Fruit fly (Drosophila melanogaster) Kc167 (cell line): Measurements from ENCODE around the gene CG14062.

ENCODE experiments used
- Myc ChIP-seq: fragments of >200 bp; optimal IDR thresholded peaks from 2 replicates; lab custom pipeline; 2017; ENCODE audit warnings: missing external identifiers
- Sin3A ChIP-seq: fragments of >200 bp; optimal IDR thresholded peaks from 2 replicates; lab custom pipeline; 2018; ENCODE audit warnings: missing external identifiers
- h ChIP-seq: fragments of >200 bp; optimal IDR thresholded peaks from 3 replicates; lab custom pipeline; 2018; ENCODE audit warnings: missing external identifiers
- insv ChIP-seq: fragments of >200 bp; optimal IDR thresholded peaks from 3 replicates; lab custom pipeline; 2018; ENCODE audit warnings: missing external identifiers
- psq ChIP-seq: fragments of >200 bp; optimal IDR thresholded peaks from 2 replicates; lab custom pipeline; 2017; ENCODE audit warnings: missing external identifiers
- ttk ChIP-seq: sonication (Bioruptor generic); optimal IDR thresholded peaks from 2 replicates; lab custom pipeline; 2017; ENCODE audit warnings: missing external identifiers

CG14062 gene

DNA sequence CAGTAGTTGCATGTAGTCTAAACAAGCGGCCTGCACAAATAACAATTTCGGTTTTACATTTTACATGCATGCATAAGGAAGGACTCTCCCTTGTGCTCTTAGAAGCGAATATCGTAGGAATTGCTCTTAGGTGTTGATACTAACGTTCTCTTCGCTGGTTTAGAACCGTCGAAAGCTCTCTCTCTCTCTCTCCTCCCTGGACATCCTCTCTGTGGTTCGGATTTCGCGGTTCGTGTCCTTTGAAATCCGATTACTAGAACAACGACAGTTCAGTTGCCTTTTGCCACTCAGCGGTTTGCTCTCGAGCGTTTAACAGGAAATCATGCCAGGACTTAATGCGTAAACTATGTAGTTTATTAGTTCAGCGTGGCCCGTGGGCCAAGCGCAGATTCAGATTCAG, 11.9 kb upstream of the CG14062 start:
- TF ChIP-seq ttk = no peak
- no peak for TF ChIP-seq h (lab: Kevin White, UChicago)
- no peak for TF ChIP-seq insv
- TF ChIP-seq psq = no peak
- no peak for TF ChIP-seq Myc (lab: Kevin White, UChicago)

DNA sequence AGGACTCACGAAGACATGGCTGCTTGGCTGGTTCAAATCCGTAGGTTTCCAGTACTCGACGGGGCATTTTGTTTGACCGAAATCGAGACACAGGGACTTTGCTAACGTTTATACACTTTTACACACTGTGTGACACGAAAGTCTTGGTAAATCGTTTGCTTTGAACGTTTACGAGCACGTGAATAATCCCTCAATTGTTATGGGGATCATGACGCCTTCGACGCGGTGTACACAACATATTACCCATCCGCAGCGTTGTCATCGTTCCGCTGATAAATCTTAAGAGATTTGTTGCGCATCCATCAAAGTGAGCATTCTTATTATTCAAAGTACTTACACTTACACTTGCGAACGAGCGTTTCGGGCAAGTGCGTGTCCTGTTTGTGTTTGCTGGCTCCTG, 7.7 kb upstream of the CG14062 start, which contains the start of gene CG31050:
TSS of gene CG31050 (minus strand) at position 101 of the 400 bp plus-strand sequence.
- TF ChIP-seq Myc (lab: Kevin White, UChicago) (no peak), Sin3A (no peak)

DNA sequence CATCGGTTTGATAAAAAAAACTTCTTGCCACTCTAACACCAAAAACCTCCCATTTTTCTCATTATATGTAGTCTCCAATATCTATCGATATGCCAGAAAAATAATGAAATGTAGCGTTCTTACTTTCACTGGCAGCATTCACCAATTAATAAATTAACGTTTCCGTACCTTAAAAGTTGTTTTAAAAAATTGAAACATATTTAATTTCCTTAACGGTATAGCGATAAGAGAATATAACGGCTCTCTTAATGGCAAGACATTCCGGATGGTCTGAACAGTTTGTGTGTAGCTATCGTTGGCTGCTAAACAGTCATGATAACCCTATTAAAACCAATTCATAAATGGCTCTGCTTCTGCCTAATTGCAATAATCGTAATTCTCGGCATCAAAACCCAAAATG, 6.6 kb downstream of the CG14062 start, which contains the start of gene CG9988:
TSS of gene CG9988 (plus strand) at position 301 of the 400 bp plus-strand sequence.
- TF ChIP-seq Myc (lab: Kevin White, UChicago) (no peak), ttk (no peak), Sin3A (no peak), insv (no peak), psq (no peak), h (lab: Kevin White, UChicago) (no peak)

DNA sequence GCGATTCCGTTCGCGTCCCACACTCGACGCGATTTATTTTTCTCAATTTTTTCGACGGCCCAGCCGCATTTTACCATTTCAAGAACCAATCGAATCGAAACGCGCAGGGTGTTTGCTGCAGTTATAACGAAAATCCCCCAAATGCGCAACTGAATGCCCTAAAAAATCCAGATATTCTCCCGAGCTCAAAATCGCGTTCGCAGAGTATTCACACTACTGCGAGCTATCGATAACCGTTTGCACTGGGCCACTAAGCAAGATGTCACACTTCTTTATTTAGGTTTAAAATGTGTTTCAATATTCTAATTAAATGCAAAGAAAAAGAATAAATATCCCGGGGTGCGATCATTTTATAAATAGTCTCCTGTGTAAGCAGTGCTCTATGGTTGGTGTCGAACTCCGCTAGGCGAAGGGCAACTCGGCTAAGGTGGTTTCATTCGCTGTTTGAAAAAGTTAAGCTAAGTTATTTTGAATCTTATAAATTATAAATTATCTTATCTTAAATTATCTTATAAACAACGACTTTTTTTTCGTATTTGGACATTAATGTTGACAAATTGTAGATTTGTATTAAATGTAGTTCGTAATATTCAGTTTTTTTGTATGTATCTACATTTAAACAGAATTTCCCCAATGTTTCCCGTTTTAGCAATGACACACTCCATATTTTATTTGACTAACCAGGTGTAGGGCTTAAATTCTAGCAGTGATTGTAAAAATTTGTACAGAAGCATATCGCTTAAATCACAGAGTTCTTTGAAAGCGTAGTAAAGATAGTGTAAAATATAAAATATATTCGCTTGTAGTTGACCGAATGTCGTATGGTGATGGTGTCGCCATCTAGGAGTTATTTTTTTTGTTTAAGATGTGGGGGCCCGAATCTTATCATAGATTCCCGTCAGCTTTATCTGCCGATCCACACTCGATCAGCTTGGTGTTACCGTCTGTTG, 7.4 kb downstream of the CG14062 start, which contains the start of gene CG10011:
TSS of gene CG10011 (minus strand) at position 119 of the 950 bp plus-strand sequence.
- no peak for TF ChIP-seq ttk
- no peak for TF ChIP-seq Myc (lab: Kevin White, UChicago)
- TF ChIP-seq h (lab: Kevin White, UChicago) = no peak
- no peak for TF ChIP-seq Sin3A
- TF ChIP-seq psq = no peak
- TF ChIP-seq insv = no peak

DNA sequence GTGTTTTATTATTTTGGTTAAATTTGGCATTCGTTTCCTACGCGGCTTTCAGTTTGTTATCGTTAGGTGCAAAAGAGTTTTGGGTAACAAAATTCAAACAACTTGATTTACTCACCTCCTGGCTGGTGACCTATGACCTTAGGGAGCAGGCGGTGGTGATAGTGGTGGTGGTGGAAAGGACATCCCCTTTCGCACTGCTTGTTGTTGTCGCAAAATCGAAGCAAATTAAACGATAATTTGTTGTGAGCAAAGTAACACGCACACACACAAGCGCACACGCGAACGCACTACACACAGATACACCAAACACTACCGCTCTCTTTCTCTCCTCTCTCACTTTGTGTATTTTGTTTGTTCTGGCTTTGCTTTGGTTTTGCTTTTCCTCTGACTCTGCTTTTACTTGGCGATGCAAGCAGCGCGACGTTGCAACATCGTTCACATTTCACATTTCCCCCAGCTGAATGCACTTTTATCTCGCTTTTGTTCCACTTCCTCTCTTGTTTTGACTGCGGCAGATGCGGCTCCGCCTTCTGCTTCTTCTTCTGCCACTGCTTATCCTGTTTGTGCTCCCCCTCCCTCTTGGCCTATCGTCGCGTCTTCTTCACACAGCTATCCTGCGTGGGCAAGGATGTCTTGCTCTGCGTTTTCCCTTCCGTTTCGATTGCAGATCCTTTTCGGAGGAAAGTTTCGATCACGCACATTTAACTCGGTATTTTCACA, 8.3 kb downstream of the CG14062 start:
- TF ChIP-seq Sin3A (no peak), h (lab: Kevin White, UChicago) (no peak), ttk (no peak), psq (no peak), Myc (lab: Kevin White, UChicago) (no peak), insv (no peak)

DNA sequence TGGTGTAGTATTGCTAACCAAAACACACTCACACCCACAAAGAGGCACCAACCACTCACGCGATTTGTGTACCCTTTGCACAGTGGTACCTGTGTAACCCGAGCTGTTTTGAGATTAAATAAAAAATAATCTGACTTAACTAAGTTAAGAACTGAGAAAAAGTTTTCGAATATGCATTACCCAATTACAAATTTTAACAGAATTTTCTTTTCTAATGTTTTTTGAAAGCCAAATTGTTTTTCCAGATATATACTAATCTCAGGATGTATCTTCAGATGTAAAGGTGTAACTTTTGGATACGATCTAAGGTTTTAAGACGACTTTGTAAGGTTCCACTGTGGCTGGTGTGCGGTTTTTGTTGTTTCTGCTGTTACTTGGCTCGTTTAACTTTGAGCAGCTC, 8.9 kb downstream of the CG14062 start:
- TF ChIP-seq h (lab: Kevin White, UChicago) = no peak
- TF ChIP-seq ttk = no peak
- no peak for TF ChIP-seq Myc (lab: Kevin White, UChicago)
- no peak for TF ChIP-seq insv
- TF ChIP-seq psq = no peak
- no peak for TF ChIP-seq Sin3A

DNA sequence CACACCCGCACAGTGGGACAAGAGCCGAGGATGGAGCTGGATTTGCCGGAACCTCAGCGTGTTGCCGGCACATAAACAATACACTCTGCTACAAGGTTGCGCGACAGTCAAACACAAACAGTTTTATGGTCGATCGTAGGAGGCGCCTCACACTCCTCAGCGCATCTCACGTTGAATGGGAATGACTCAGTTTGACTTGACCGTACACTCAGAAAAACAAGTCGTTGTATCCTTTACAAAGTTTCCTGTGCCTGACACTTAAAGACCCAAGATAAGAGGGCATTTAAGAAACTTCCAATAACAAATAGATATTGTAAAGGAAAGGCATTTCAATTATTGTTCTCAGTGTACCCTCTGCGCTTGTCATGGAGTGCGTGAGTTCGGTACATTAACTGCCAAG, 10.9 kb downstream of the CG14062 start:
- TF ChIP-seq ttk (no peak), Myc (lab: Kevin White, UChicago) (no peak)

DNA sequence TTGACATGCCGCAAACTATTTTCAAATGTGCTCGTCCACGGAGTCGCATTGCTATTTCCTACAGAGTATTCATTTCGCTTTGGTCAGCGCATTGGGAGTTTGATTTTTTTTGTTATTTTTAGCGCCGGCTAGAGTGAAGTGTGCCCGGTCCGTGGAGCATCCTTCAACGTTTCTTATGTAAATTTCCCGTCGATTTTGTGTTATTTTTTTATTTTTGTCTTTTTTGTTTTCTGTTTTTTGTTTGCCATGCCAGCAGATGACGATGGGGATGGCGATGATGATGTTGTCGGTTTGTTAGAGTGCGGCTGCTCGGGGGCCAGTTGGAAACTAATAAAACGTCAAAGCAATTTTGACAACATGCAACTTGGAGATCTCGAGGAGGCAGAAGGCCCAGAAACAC, 11.8 kb downstream of the CG14062 start:
- no peak for TF ChIP-seq h (lab: Kevin White, UChicago)
- no peak for TF ChIP-seq insv
- TF ChIP-seq psq = no peak
- no peak for TF ChIP-seq Myc (lab: Kevin White, UChicago)
- no peak for TF ChIP-seq Sin3A
- no peak for TF ChIP-seq ttk

DNA sequence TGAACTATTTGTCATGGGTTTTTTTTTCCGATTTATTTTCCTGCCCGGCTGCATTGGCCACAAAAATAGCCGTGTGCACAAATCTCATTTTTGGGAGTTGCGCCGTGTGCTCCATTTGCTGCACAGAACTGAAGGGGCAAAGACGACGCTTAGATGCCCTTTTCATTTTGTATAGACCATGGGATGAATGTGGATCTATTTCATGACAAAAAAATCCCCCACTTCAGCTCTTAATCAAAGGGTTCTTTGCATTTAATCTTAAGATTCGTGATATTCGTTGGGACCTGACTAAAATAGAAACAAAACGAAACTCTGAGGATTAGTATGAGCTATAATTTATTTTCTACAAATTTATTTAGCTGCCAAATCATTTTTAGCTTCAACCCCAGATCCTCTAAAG, 12.6 kb downstream of the CG14062 start:
- TF ChIP-seq Myc (lab: Kevin White, UChicago) = no peak
- no peak for TF ChIP-seq insv
- TF ChIP-seq h (lab: Kevin White, UChicago) = no peak
- no peak for TF ChIP-seq psq
- TF ChIP-seq ttk = no peak
- no peak for TF ChIP-seq Sin3A

DNA sequence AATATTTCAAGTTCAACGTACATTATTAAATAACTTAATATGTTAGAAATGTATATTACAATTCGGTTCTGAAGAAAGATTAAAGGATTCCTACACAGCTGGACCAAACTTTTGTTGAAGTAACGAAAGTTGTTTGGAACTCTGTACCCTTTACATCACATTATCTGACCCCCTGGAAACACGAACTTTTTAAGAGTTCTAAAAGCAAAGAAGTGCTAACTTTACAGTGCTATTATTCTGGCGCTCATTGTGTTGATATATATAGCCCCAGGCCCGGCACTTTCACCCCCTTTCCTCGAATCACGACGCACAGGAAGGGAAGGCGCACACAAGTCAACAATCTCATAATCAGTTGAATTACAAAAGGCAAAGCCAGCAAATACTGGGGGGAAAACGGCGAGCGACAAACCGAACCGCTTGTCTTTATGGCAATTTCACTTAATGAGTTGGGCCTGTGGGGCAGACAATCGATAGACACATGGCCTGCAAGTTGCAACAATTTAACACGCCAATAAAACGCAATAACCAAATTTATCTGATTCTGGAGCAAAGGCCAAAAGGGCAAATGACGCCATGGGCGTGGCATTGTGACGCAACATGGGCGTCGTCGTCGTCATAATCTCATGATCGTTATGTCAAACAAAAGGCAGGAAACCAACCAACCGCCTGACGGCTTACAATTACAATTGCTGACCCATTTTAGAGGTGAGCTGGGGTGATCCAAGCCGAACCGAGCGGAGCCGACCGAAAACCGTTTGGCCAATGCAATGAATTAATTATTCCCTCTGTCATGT, 13.3 kb downstream of the CG14062 start:
- TF ChIP-seq insv (no peak), Myc (lab: Kevin White, UChicago) (no peak), Sin3A (no peak), ttk (no peak), psq (no peak), h (lab: Kevin White, UChicago) (no peak)

DNA sequence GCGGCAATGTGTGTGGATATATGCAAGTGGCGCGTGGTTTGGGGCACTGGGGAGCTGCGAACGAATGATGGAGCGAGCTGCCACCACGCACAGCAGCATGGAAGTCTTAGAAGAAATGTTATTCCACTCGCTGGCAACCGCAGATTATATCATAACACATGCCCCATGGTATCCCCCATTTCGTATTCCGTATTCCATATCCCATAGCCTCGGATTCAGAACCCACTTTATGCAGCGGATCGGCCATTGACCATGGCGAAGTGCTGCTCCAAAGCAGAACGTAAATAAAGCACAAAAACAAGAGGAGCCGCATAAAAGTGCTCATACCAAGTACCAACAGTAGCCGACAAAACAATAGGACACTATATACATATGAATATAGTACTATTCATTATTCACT, 14.0 kb downstream of the CG14062 start:
- no peak for TF ChIP-seq ttk
- no peak for TF ChIP-seq Myc (lab: Kevin White, UChicago)
- TF ChIP-seq Sin3A = no peak
- no peak for TF ChIP-seq psq
- TF ChIP-seq h (lab: Kevin White, UChicago) = no peak
- TF ChIP-seq insv = no peak

DNA sequence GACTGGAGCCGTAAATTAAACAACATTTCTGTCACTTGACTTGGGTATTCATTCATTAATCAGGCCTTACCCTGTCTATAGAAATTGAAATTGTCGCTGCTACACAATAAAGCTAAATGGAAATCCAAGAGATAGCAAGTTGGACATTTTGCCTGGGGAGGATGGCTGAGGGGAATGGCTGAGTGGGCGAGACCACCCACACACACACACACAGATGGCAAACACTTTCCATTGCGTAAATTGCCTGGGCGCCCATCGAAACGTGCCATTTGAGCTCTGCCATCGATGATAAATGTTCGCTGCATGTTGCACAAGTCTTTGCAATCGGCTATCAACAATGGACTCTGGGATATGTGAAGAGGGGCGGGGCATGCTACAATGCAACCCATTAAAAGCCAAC, 15.4 kb downstream of the CG14062 start:
- TF ChIP-seq ttk (no peak), Myc (lab: Kevin White, UChicago) (no peak), Sin3A (no peak), insv (no peak), psq (no peak), h (lab: Kevin White, UChicago) (no peak)

DNA sequence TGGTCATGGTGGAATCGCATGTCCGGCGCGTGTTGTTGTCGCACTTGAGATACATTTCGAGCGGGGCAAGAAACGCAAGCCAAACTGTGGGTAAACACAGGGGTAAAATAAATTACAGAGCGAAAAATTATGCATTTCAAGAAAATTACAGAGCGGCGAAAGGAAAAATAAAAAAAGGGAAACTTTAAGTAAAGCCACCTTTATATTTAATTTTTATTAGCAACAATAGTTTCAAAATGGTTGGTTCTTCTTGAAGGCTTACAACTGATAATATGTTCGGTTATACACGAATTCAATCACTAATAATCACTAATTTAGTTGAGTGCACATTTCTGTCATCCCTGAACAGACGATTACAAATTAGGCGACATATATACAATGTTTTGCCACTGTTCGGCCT, 19.1 kb downstream of the CG14062 start:
- no peak for TF ChIP-seq h (lab: Kevin White, UChicago)
- TF ChIP-seq Myc (lab: Kevin White, UChicago) = no peak
- TF ChIP-seq insv = no peak
- no peak for TF ChIP-seq psq
- no peak for TF ChIP-seq ttk
- no peak for TF ChIP-seq Sin3A
